Fruit fly (Drosophila melanogaster): ENCODE results near the gene Dhc93AB.

dm6 chr3R:20976649-20977048 lies 65.7 kb downstream of the Dhc93AB start:
- no peak for TF ChIP-seq fru (GFP tag; optimal IDR thresholded peaks at IDR 0.05)
- TF ChIP-seq Hr78 (GFP tag; optimal IDR thresholded peaks at IDR 0.05): no peak
- no peak for TF ChIP-seq OdsH (GFP tag; optimal IDR thresholded peaks at IDR 0.05)

Data from whole organism, wandering third instar larva.